Worm (Caenorhabditis elegans) whole organism, L4 larva: Measurements from ENCODE around the gene C27D9.2.

Experiments used
- F26F4.8 ChIP-seq: fragments of 200-800 bp; sonication (Bioruptor generic); conservative IDR thresholded peaks from 2 replicates; pipeline ENCODE4 v1.3.6; 2022; ENCODE audit warnings: missing genetic modification characterization, missing compliant biosample characterization
- F37D6.2 ChIP-seq: sonication (generic microtip); optimal IDR thresholded peaks from 2 replicates; lab custom pipeline; 2016; ENCODE audit warnings: mild to moderate bottlenecking, missing genetic modification characterization, missing compliant biosample characterization
- Y75B8A.6 ChIP-seq: fragments of 200-800 bp; sonication (Bioruptor generic); IDR thresholded peaks from 2 replicates; pipeline ENCODE4 v1.3.6; 2022; ENCODE audit warnings: missing genetic modification reagents, missing genetic modification characterization, missing compliant biosample characterization
- ZK546.5 ChIP-seq, 2 experiments: sonication (generic microtip); optimal IDR thresholded peaks; 2 replicates each; lab custom pipeline; 2017; ENCODE audit warnings: missing biosample characterization in 2 of 2, missing genetic modification characterization in 2 of 2
- aly-2 ChIP-seq: sonication (generic microtip); optimal IDR thresholded peaks from 2 replicates; lab custom pipeline; 2018; ENCODE audit warnings: missing biosample characterization, missing genetic modification characterization
- ama-1 ChIP-seq: fragments of 150-350 bp; optimal IDR thresholded peaks from 2 replicates; lab custom pipeline; 2014; ENCODE audit warnings: inconsistent platforms, mixed read lengths
- arid-1 ChIP-seq: fragments of 200-800 bp; sonication (Bioruptor generic); conservative IDR thresholded peaks from 2 replicates; pipeline ENCODE4 v1.3.6; 2022; ENCODE audit warnings: missing genetic modification reagents, missing genetic modification characterization, missing compliant biosample characterization
- attf-4 ChIP-seq: sonication (generic microtip); optimal IDR thresholded peaks from 3 replicates; lab custom pipeline; 2017; ENCODE audit warnings: missing biosample characterization, missing genetic modification characterization
- ceh-20 ChIP-seq: fragments of 200-800 bp; sonication (Bioruptor generic); IDR thresholded peaks from 2 replicates; pipeline ENCODE4 v1.3.6; 2022; ENCODE audit warnings: missing genetic modification reagents, missing genetic modification characterization, missing compliant biosample characterization
- ceh-32 ChIP-seq: sonication (generic microtip); optimal IDR thresholded peaks from 2 replicates; lab custom pipeline; 2016; ENCODE audit warnings: mild to moderate bottlenecking, missing genetic modification characterization, missing compliant biosample characterization; ENCODE audit not compliant: poor library complexity
- ceh-62 ChIP-seq: sonication (generic microtip); optimal IDR thresholded peaks from 2 replicates; lab custom pipeline; 2017; ENCODE audit warnings: missing biosample characterization, missing genetic modification characterization
- ctbp-1 ChIP-seq: fragments of 200-800 bp; sonication (Bioruptor generic); IDR thresholded peaks from 2 replicates; pipeline ENCODE4 v1.3.6; 2022; ENCODE audit warnings: missing genetic modification reagents, missing genetic modification characterization, missing compliant biosample characterization
- daf-16 ChIP-seq, 3 experiments: sonication (generic microtip); optimal IDR thresholded peaks; 2 replicates each; lab custom pipeline; 2016 to 2017; ENCODE audit warnings: missing genetic modification characterization in 3 of 3, missing genetic modification reagents in 3 of 3, mild to moderate bottlenecking in 2 of 3, missing compliant biosample characterization in 2 of 3, missing biosample characterization in 1 of 3, moderate library complexity in 1 of 3
- daf-8 ChIP-seq: fragments of 200-800 bp; sonication (Bioruptor generic); IDR thresholded peaks from 2 replicates; pipeline ENCODE4 v1.3.6; 2022; ENCODE audit warnings: missing genetic modification characterization, missing compliant biosample characterization
- dmd-6 ChIP-seq: fragments of 200-800 bp; sonication (Bioruptor generic); IDR thresholded peaks from 2 replicates; pipeline ENCODE4 v1.3.6; 2022; ENCODE audit warnings: missing genetic modification reagents, missing genetic modification characterization, missing compliant biosample characterization
- dmd-8 ChIP-seq: fragments of 200-800 bp; sonication (Bioruptor generic); IDR thresholded peaks from 2 replicates; pipeline ENCODE4 v1.3.6; 2022; ENCODE audit warnings: missing genetic modification characterization, missing compliant biosample characterization
- dmd-9 ChIP-seq: fragments of 200-800 bp; sonication (Bioruptor generic); IDR thresholded peaks from 2 replicates; pipeline ENCODE4 v1.3.6; 2022; ENCODE audit warnings: missing genetic modification reagents, missing genetic modification characterization, missing compliant biosample characterization
- dpl-1 ChIP-seq: fragments of 150-350 bp; optimal IDR thresholded peaks from 2 replicates; lab custom pipeline; 2014; ENCODE audit warnings: missing biosample characterization, missing genetic modification reagents, missing genetic modification characterization
- duxl-1 ChIP-seq: sonication (generic microtip); optimal IDR thresholded peaks from 2 replicates; lab custom pipeline; 2016; ENCODE audit warnings: mild to moderate bottlenecking, missing genetic modification characterization, moderate library complexity, missing compliant biosample characterization; ENCODE audit not compliant: poor library complexity
- dve-1 ChIP-seq: sonication (generic microtip); optimal IDR thresholded peaks from 2 replicates; lab custom pipeline; 2017; ENCODE audit warnings: antibody characterized with exemption, mild to moderate bottlenecking, missing genetic modification characterization, missing compliant biosample characterization; ENCODE audit not compliant: insufficient read depth
- egl-27 ChIP-seq: sonication (generic microtip); optimal IDR thresholded peaks from 3 replicates; lab custom pipeline; 2017; ENCODE audit warnings: missing biosample characterization, missing genetic modification reagents, missing genetic modification characterization
- gei-8 ChIP-seq: fragments of 200-800 bp; sonication (Bioruptor generic); optimal IDR thresholded peaks from 2 replicates; lab custom pipeline; 2018; ENCODE audit warnings: mild to moderate bottlenecking, missing genetic modification characterization, missing compliant biosample characterization
- hif-1 ChIP-seq, 2 experiments: sonication (generic microtip); optimal IDR thresholded peaks; 2 replicates each; lab custom pipeline; 2016 to 2017; ENCODE audit warnings: missing compliant biosample characterization in 2 of 2, missing genetic modification characterization in 2 of 2, missing genetic modification reagents in 2 of 2, missing genotype in 2 of 2, mild to moderate bottlenecking in 1 of 2
- hlh-11 ChIP-seq: fragments of 200-800 bp; sonication (Bioruptor generic); optimal IDR thresholded peaks from 2 replicates; lab custom pipeline; 2018; ENCODE audit warnings: mild to moderate bottlenecking, missing genetic modification characterization, missing compliant biosample characterization
- hmg-1.1 ChIP-seq: fragments of 200-800 bp; sonication (Bioruptor generic); IDR thresholded peaks from 2 replicates; pipeline ENCODE4 v1.3.6; 2022; ENCODE audit warnings: missing genetic modification reagents, missing genetic modification characterization, missing compliant biosample characterization
- jun-1 ChIP-seq: fragments of 150-350 bp; optimal IDR thresholded peaks from 2 replicates; lab custom pipeline; 2014; ENCODE audit warnings: missing biosample characterization, missing genetic modification reagents, missing genetic modification characterization
- lim-7 ChIP-seq: fragments of 200-800 bp; sonication (Bioruptor generic); IDR thresholded peaks from 2 replicates; pipeline ENCODE4 v1.3.6; 2022; ENCODE audit warnings: missing genetic modification characterization, missing compliant biosample characterization
- lin-13 ChIP-seq: fragments of 150-350 bp; optimal IDR thresholded peaks from 2 replicates; lab custom pipeline; 2014; ENCODE audit warnings: missing biosample characterization, missing genetic modification reagents, missing genetic modification characterization
- lin-15B ChIP-seq: fragments of 150-350 bp; sonication (generic microtip); optimal IDR thresholded peaks from 3 replicates; lab custom pipeline; 2014; ENCODE audit warnings: missing biosample characterization, missing genetic modification characterization
- madf-5 ChIP-seq, 2 experiments: fragments of 200-800 bp; sonication (Bioruptor generic); IDR thresholded peaks; 2 replicates each; pipeline ENCODE4 v1.3.6; 2022; ENCODE audit warnings: missing compliant biosample characterization in 2 of 2, missing genetic modification characterization in 2 of 2
- mdl-1 ChIP-seq, 2 experiments: fragments of 150-350 bp in 1 of 2; sonication (generic microtip) in 1 of 2; optimal IDR thresholded peaks; 2 replicates each; lab custom pipeline; 2014 to 2017; ENCODE audit warnings: missing biosample characterization in 2 of 2, missing genetic modification characterization in 2 of 2
- mdt-29 ChIP-seq: fragments of 200-800 bp; sonication (Bioruptor generic); IDR thresholded peaks from 2 replicates; pipeline ENCODE4 v1.3.6; 2022; ENCODE audit warnings: missing genetic modification reagents, missing genetic modification characterization, missing compliant biosample characterization
- mep-1 ChIP-seq: fragments of 150-350 bp; sonication (generic microtip); optimal IDR thresholded peaks from 3 replicates; lab custom pipeline; 2014; ENCODE audit warnings: missing biosample characterization, missing genetic modification characterization
- mxl-2 ChIP-seq: fragments of 200-800 bp; sonication (Bioruptor generic); conservative IDR thresholded peaks from 2 replicates; pipeline ENCODE4 v1.3.6; 2022; ENCODE audit warnings: missing genetic modification reagents, missing genetic modification characterization, missing compliant biosample characterization
- mxl-3 ChIP-seq: fragments of 200-800 bp; sonication (Bioruptor generic); optimal IDR thresholded peaks from 2 replicates; lab custom pipeline; 2018; ENCODE audit warnings: mild to moderate bottlenecking, missing genetic modification characterization, missing compliant biosample characterization
- nhr-102 ChIP-seq: sonication (generic microtip); optimal IDR thresholded peaks from 2 replicates; lab custom pipeline; 2016; ENCODE audit warnings: mild to moderate bottlenecking, missing genetic modification characterization, moderate library complexity, missing compliant biosample characterization
- nhr-111 ChIP-seq: fragments of 200-800 bp; sonication (Bioruptor generic); optimal IDR thresholded peaks from 2 replicates; lab custom pipeline; 2018; ENCODE audit warnings: mild to moderate bottlenecking, missing genetic modification characterization, missing compliant biosample characterization
- nhr-237 ChIP-seq: sonication (generic microtip); optimal IDR thresholded peaks from 2 replicates; lab custom pipeline; 2017; ENCODE audit warnings: missing biosample characterization, missing genetic modification characterization
- nhr-41 ChIP-seq: fragments of 200-800 bp; sonication (Bioruptor generic); IDR thresholded peaks from 2 replicates; pipeline ENCODE4 v1.3.6; 2022; ENCODE audit warnings: missing genetic modification reagents, missing genetic modification characterization, missing compliant biosample characterization
- nhr-42 ChIP-seq: fragments of 200-800 bp; sonication (Bioruptor generic); IDR thresholded peaks from 2 replicates; pipeline ENCODE4 v1.3.6; 2022; ENCODE audit warnings: missing genetic modification characterization, missing compliant biosample characterization
- nhr-76 ChIP-seq: fragments of 150-350 bp; optimal IDR thresholded peaks from 2 replicates; lab custom pipeline; 2014; ENCODE audit warnings: missing biosample characterization, missing genetic modification characterization
- nhr-77 ChIP-seq: fragments of 150-350 bp; optimal IDR thresholded peaks from 2 replicates; lab custom pipeline; 2014; ENCODE audit warnings: missing biosample characterization, missing genetic modification characterization
- pha-4 ChIP-seq, 2 experiments: fragments of 150-350 bp in 1 of 2; fragments of 200-800 bp in 1 of 2; sonication (Bioruptor generic) in 1 of 2; IDR thresholded peaks in 1 of 2; optimal IDR thresholded peaks in 1 of 2; 2 replicates each; pipeline versions ENCODE4 v1.3.6 to Lab custom; 2014 to 2022; ENCODE audit warnings: missing genetic modification characterization in 2 of 2, missing genetic modification reagents in 2 of 2, missing biosample characterization in 1 of 2, missing compliant biosample characterization in 1 of 2
- saeg-2 ChIP-seq: fragments of 200-800 bp; sonication (Bioruptor generic); IDR thresholded peaks from 2 replicates; pipeline ENCODE4 v1.3.6; 2022; ENCODE audit warnings: missing genetic modification reagents, missing genetic modification characterization, missing compliant biosample characterization
- snpc-1.2 ChIP-seq: fragments of 200-800 bp; sonication (Bioruptor generic); IDR thresholded peaks from 2 replicates; pipeline ENCODE4 v1.3.6; 2022; ENCODE audit warnings: missing genetic modification reagents, missing genetic modification characterization, missing compliant biosample characterization
- tra-1 ChIP-seq: fragments of 200-800 bp; sonication (Bioruptor generic); IDR thresholded peaks from 2 replicates; pipeline ENCODE4 v1.3.6; 2022; ENCODE audit warnings: missing genetic modification reagents, missing genetic modification characterization, missing compliant biosample characterization
- unc-39 ChIP-seq: sonication (generic microtip); optimal IDR thresholded peaks from 2 replicates; lab custom pipeline; 2017; ENCODE audit warnings: missing biosample characterization, missing genetic modification characterization
- zfp-2 ChIP-seq: sonication (generic microtip); optimal IDR thresholded peaks from 2 replicates; lab custom pipeline; 2016; ENCODE audit warnings: mild to moderate bottlenecking, missing genetic modification characterization, missing compliant biosample characterization
- zfp-3 ChIP-seq: fragments of 200-800 bp; sonication (Bioruptor generic); conservative IDR thresholded peaks from 2 replicates; pipeline ENCODE4 v1.3.6; 2022; ENCODE audit warnings: missing genetic modification reagents, missing genetic modification characterization, missing compliant biosample characterization
- zip-11 ChIP-seq: fragments of 200-800 bp; sonication (Bioruptor generic); IDR thresholded peaks from 2 replicates; pipeline ENCODE4 v1.3.6; 2022; ENCODE audit warnings: missing genetic modification characterization, missing compliant biosample characterization
- zip-2 ChIP-seq: fragments of 150-350 bp; optimal IDR thresholded peaks from 2 replicates; lab custom pipeline; 2014; ENCODE audit warnings: missing biosample characterization, missing genetic modification characterization

The C27D9.2 gene

ce11 chrII:4769886-4770285 lies 13.2 kb upstream of the C27D9.2 start:
- TF ChIP-seq ctbp-1 (GFP tag; lab: Robert Waterston, UW): no peak
- TF ChIP-seq zip-2 (tag; lab: Kevin White, UChicago): no peak
- no peak for TF ChIP-seq hmg-1.1
- no peak for TF ChIP-seq mxl-3
- no peak for TF ChIP-seq madf-5 (GFP tag; IDR thresholded peaks at IDR 0.05; lab: Robert Waterston, UW)
- no peak for TF ChIP-seq ceh-20 (GFP tag; lab: Robert Waterston, UW)
- no peak for TF ChIP-seq nhr-42 (GFP tag; lab: Robert Waterston, UW)
- peak; percentile 29 for TF ChIP-seq nhr-77 (tag; lab: Kevin White, UChicago)
- TF ChIP-seq mdt-29 (GFP tag; lab: Robert Waterston, UW): 0 out of 2 replicates have a peak, but pooled peaks have one; percentile 33
- 0 out of 2 replicates have a peak, but pooled peaks have one; percentile 42 for TF ChIP-seq tra-1 (GFP tag; lab: Robert Waterston, UW)
- TF ChIP-seq ceh-32 (tag; lab: Kevin White, UChicago): no peak
- TF ChIP-seq nhr-111 (GFP tag; lab: Kevin White, UChicago): no peak
- TF ChIP-seq nhr-102 (tag; lab: Kevin White, UChicago): peak; percentile 63
- TF ChIP-seq daf-8 (GFP tag; lab: Robert Waterston, UW): no peak
- TF ChIP-seq dmd-6 (GFP tag; lab: Robert Waterston, UW): peak; percentile 92
- no peak for TF ChIP-seq mep-1
- peak; percentile 91 for TF ChIP-seq dve-1 (tag; lab: Kevin White, UChicago)
- TF ChIP-seq F26F4.8: no peak
- no peak for TF ChIP-seq zip-11 (GFP tag; lab: Robert Waterston, UW)
- TF ChIP-seq zfp-2 (tag; lab: Kevin White, UChicago): no peak
- TF ChIP-seq nhr-41: peak; percentile 78; the same call in 1 of the 2 replicates
- no peak for TF ChIP-seq arid-1
- no peak for TF ChIP-seq unc-39
- no peak for TF ChIP-seq ceh-62 (tag; lab: Kevin White, UChicago)
- no peak for TF ChIP-seq jun-1 (tag; lab: Kevin White, UChicago)
- no peak for TF ChIP-seq dmd-9
- no peak for TF ChIP-seq mxl-2
- no peak for TF ChIP-seq Y75B8A.6 (GFP tag; lab: Robert Waterston, UW)
- TF ChIP-seq dpl-1 (GFP tag; lab: Kevin White, UChicago): no peak
- TF ChIP-seq gei-8 (GFP tag; lab: Kevin White, UChicago): no peak
- peak in 1 of 2 experiments; percentile 13 for TF ChIP-seq mdl-1 (tag; optimal IDR thresholded peaks at IDR 0.05; lab: Kevin White, UChicago)
- no peak for TF ChIP-seq ama-1
- TF ChIP-seq dmd-8: no peak
- no peak for TF ChIP-seq duxl-1 (tag; lab: Kevin White, UChicago)
- no peak for TF ChIP-seq lin-13 (GFP tag; lab: Kevin White, UChicago)
- TF ChIP-seq attf-4 (tag; lab: Kevin White, UChicago): no peak
- TF ChIP-seq nhr-237 (tag; lab: Kevin White, UChicago): no peak
- TF ChIP-seq hlh-11 (tag; lab: Kevin White, UChicago): peak; percentile 90
- no peak for TF ChIP-seq lin-15B (tag; lab: Kevin White, UChicago)
- no peak for TF ChIP-seq F37D6.2 (tag; lab: Kevin White, UChicago)
- TF ChIP-seq saeg-2 (GFP tag; lab: Robert Waterston, UW): no peak
- no peak for TF ChIP-seq pha-4 (GFP tag; IDR thresholded peaks at IDR 0.05; lab: Robert Waterston, UW)
- no peak for TF ChIP-seq pha-4 (tag; optimal IDR thresholded peaks at IDR 0.05; lab: Kevin White, UChicago)
- no peak for TF ChIP-seq daf-16 (GFP tag; optimal IDR thresholded peaks at IDR 0.05; lab: Kevin White, UChicago)
- TF ChIP-seq daf-16 (tag; optimal IDR thresholded peaks at IDR 0.05; lab: Kevin White, UChicago): peak; percentile 97
- no peak for TF ChIP-seq nhr-76 (tag; lab: Kevin White, UChicago)
- no peak for TF ChIP-seq hif-1 (tag; optimal IDR thresholded peaks at IDR 0.05; lab: Kevin White, UChicago)
- TF ChIP-seq ZK546.5 (tag; optimal IDR thresholded peaks at IDR 0.05; lab: Kevin White, UChicago): no peak
- no peak for TF ChIP-seq egl-27 (tag; lab: Kevin White, UChicago)
- TF ChIP-seq zfp-3 (GFP tag; lab: Robert Waterston, UW): no peak
- TF ChIP-seq snpc-1.2 (GFP tag; lab: Robert Waterston, UW): no peak
- TF ChIP-seq aly-2 (tag; lab: Kevin White, UChicago): no peak
- no peak for TF ChIP-seq lim-7 (GFP tag; lab: Robert Waterston, UW)
